Fruit fly (Drosophila melanogaster) whole organism: ENCODE data around the gene P5cr.

Experiments
- Dll ChIP-seq: fragments of >200 bp; optimal IDR thresholded peaks from 2 replicates; lab custom pipeline; 2017
- pan ChIP-seq: fragments of >200 bp; optimal IDR thresholded peaks from 2 replicates; lab custom pipeline; 2017
- psq ChIP-seq: fragments of >200 bp; optimal IDR thresholded peaks from 2 replicates; lab custom pipeline; 2017
- usp ChIP-seq: fragments of >200 bp; optimal IDR thresholded peaks from 2 replicates; lab custom pipeline; 2017; ENCODE audit warnings: missing biosample characterization, missing genetic modification characterization, mixed read lengths

- TF ChIP-seq Dll = no peak
- no peak for TF ChIP-seq psq (lab: Kevin White, UChicago)
- no peak for TF ChIP-seq usp
- no peak for TF ChIP-seq pan
Observed at dm6 chr3R:19033238-19033637, 4.5 kb downstream of the P5cr start, which contains the start of gene CG6026.
